Fruit fly (Drosophila melanogaster) whole organism, embryonic: ENCODE results near the gene Crys.
A peak's percentile ranks its signal among the peaks of the same experiment; 100 is the strongest.

Experiments
- Atf3 ChIP-seq: fragments of 200-800 bp; sonication (Bioruptor generic); optimal IDR thresholded peaks from 3 replicates; lab custom pipeline; 2016; ENCODE audit warnings: missing biosample characterization, missing genetic modification characterization
- B-H2 ChIP-seq: fragments of 200-800 bp; sonication (Bioruptor generic); optimal IDR thresholded peaks from 2 replicates; lab custom pipeline; 2018; ENCODE audit warnings: missing biosample characterization, mild to moderate bottlenecking, missing genetic modification characterization
- CG10147 ChIP-seq: fragments of 200-800 bp; sonication (Bioruptor generic); optimal IDR thresholded peaks from 2 replicates; lab custom pipeline; 2019; ENCODE audit warnings: missing biosample characterization, mild to moderate bottlenecking, missing genetic modification characterization, moderate library complexity
- CG11504 ChIP-seq: fragments of 200-800 bp; sonication (Bioruptor generic); optimal IDR thresholded peaks from 3 replicates; lab custom pipeline; 2019; ENCODE audit warnings: missing biosample characterization, mild to moderate bottlenecking, missing genetic modification characterization, moderate library complexity
- CG11696 ChIP-seq: fragments of 200-800 bp; sonication (Bioruptor generic); IDR thresholded peaks from 2 replicates; pipeline ENCODE4 v1.3.6; 2022; ENCODE audit warnings: missing biosample characterization, missing genetic modification characterization
- CG12769 ChIP-seq: fragments of 200-800 bp; sonication (Bioruptor generic); optimal IDR thresholded peaks from 2 replicates; lab custom pipeline; 2019; ENCODE audit warnings: missing biosample characterization, mild to moderate bottlenecking, missing genetic modification characterization, moderate library complexity
- CG13894 ChIP-seq: fragments of 200-800 bp; sonication (Bioruptor generic); optimal IDR thresholded peaks from 3 replicates; lab custom pipeline; 2018; ENCODE audit warnings: missing biosample characterization, mild to moderate bottlenecking, missing genetic modification characterization, moderate library complexity
- CG2120 ChIP-seq: fragments of 200-800 bp; sonication (Bioruptor generic); optimal IDR thresholded peaks from 3 replicates; lab custom pipeline; 2016; ENCODE audit warnings: missing biosample characterization, missing genetic modification characterization
- CG2199 ChIP-seq: fragments of 200-800 bp; sonication (Bioruptor generic); IDR thresholded peaks from 3 replicates; pipeline ENCODE4 v1.3.6; 2022; ENCODE audit warnings: missing biosample characterization, missing genetic modification characterization
- CG2889 ChIP-seq: fragments of 200-800 bp; sonication (Bioruptor generic); IDR thresholded peaks from 3 replicates; pipeline ENCODE4 v1.3.6; 2022; ENCODE audit warnings: missing biosample characterization, missing genetic modification characterization
- CG30431 ChIP-seq: fragments of 200-800 bp; sonication (Bioruptor generic); optimal IDR thresholded peaks from 2 replicates; lab custom pipeline; 2017; ENCODE audit warnings: missing biosample characterization, missing genetic modification characterization
- CG31224 ChIP-seq: fragments of 200-800 bp; sonication (Bioruptor generic); IDR thresholded peaks from 2 replicates; pipeline ENCODE4 v1.3.6; 2022; ENCODE audit warnings: missing biosample characterization, missing genetic modification characterization
- CG3726 ChIP-seq: fragments of 200-800 bp; sonication (Bioruptor generic); IDR thresholded peaks from 3 replicates; pipeline ENCODE4, ENCODE4 v1.3.6; 2022; ENCODE audit warnings: missing biosample characterization, missing genetic modification characterization
- CG4360 ChIP-seq: fragments of 200-800 bp; sonication (Bioruptor generic); IDR thresholded peaks from 2 replicates; pipeline ENCODE4 v1.3.6; 2022; ENCODE audit warnings: missing biosample characterization, missing genetic modification characterization
- CG6254 ChIP-seq: fragments of 200-800 bp; sonication (Bioruptor generic); optimal IDR thresholded peaks from 3 replicates; lab custom pipeline; 2017; ENCODE audit warnings: mild to moderate bottlenecking, missing biosample characterization, missing genetic modification reagents, missing genetic modification characterization
- CG7839 ChIP-seq: fragments of 200-800 bp; sonication (Bioruptor generic); optimal IDR thresholded peaks from 3 replicates; lab custom pipeline; 2018; ENCODE audit warnings: missing biosample characterization, mild to moderate bottlenecking, missing genetic modification characterization, moderate library complexity
- CG8089 ChIP-seq: fragments of 200-800 bp; sonication (Bioruptor generic); optimal IDR thresholded peaks from 3 replicates; lab custom pipeline; 2016; ENCODE audit warnings: missing biosample characterization, missing genetic modification characterization
- HLHmδ ChIP-seq: fragments of 200-800 bp; sonication (Bioruptor generic); optimal IDR thresholded peaks from 2 replicates; lab custom pipeline; 2018; ENCODE audit warnings: missing biosample characterization, mild to moderate bottlenecking, missing genetic modification characterization, moderate library complexity
- Hmr ChIP-seq: fragments of 200-800 bp; sonication (Bioruptor generic); optimal IDR thresholded peaks from 3 replicates; lab custom pipeline; 2017; ENCODE audit warnings: mild to moderate bottlenecking, missing biosample characterization, missing genetic modification reagents, missing genetic modification characterization
- Hr39 ChIP-seq: fragments of >200 bp; optimal IDR thresholded peaks from 2 replicates; lab custom pipeline; 2017
- Kr ChIP-seq: fragments of 200-800 bp; sonication (Bioruptor generic); optimal IDR thresholded peaks from 2 replicates; lab custom pipeline; 2017; ENCODE audit warnings: missing biosample characterization, mild to moderate bottlenecking, missing genetic modification characterization
- NK7.1 ChIP-seq: fragments of 200-800 bp; sonication (Bioruptor generic); optimal IDR thresholded peaks from 3 replicates; lab custom pipeline; 2016; ENCODE audit warnings: missing biosample characterization, missing genetic modification characterization
- Opbp ChIP-seq: fragments of 200-800 bp; sonication (Bioruptor generic); IDR thresholded peaks from 3 replicates; pipeline ENCODE4 v1.3.6; 2022; ENCODE audit warnings: missing biosample characterization, missing genetic modification characterization; ENCODE audit not compliant: partially characterized antibody
- Rx ChIP-seq: fragments of 200-800 bp; sonication (Bioruptor generic); IDR thresholded peaks from 2 replicates; pipeline ENCODE4 v1.3.6; 2022; ENCODE audit warnings: missing biosample characterization, missing genetic modification characterization
- Sox102F ChIP-seq: fragments of 200-800 bp; sonication (Bioruptor generic); optimal IDR thresholded peaks from 2 replicates; lab custom pipeline; 2018; ENCODE audit warnings: missing biosample characterization, mild to moderate bottlenecking, missing genetic modification characterization, moderate library complexity
- Stat92E ChIP-seq, 3 experiments: fragments of >200 bp in 2 of 3; fragments of 200-800 bp in 1 of 3; sonication (Bioruptor generic) in 1 of 3; optimal IDR thresholded peaks; 2 replicates each; lab custom pipeline; 2017 to 2019; ENCODE audit warnings: missing biosample characterization in 3 of 3, missing genetic modification characterization in 3 of 3, mild to moderate bottlenecking in 1 of 3, moderate library complexity in 1 of 3
- amos ChIP-seq: fragments of 200-800 bp; sonication (Bioruptor generic); IDR thresholded peaks from 2 replicates; pipeline ENCODE4 v1.3.6; 2022; ENCODE audit warnings: missing biosample characterization, missing genetic modification characterization; ENCODE audit not compliant: partially characterized antibody
- cad ChIP-seq: fragments of >200 bp; optimal IDR thresholded peaks from 2 replicates; lab custom pipeline; 2017; ENCODE audit warnings: missing biosample characterization, missing genetic modification characterization
- cato ChIP-seq: fragments of 200-800 bp; sonication (Bioruptor generic); optimal IDR thresholded peaks from 2 replicates; lab custom pipeline; 2016; ENCODE audit warnings: missing biosample characterization, missing genetic modification characterization, borderline replicate concordance
- cg ChIP-seq: fragments of 200-800 bp; sonication (Bioruptor generic); optimal IDR thresholded peaks from 3 replicates; lab custom pipeline; 2019; ENCODE audit warnings: missing biosample characterization, mild to moderate bottlenecking, missing genetic modification characterization, moderate library complexity
- chinmo ChIP-seq: fragments of 200-800 bp; sonication (Bioruptor generic); IDR thresholded peaks from 4 replicates; pipeline ENCODE4 v1.3.6; 2022; ENCODE audit warnings: missing biosample characterization, missing genetic modification characterization; ENCODE audit not compliant: partially characterized antibody
- cwo ChIP-seq: fragments of 200-800 bp; sonication (Bioruptor generic); optimal IDR thresholded peaks from 3 replicates; lab custom pipeline; 2017; ENCODE audit warnings: missing biosample characterization, missing genetic modification characterization, mild to moderate bottlenecking, moderate library complexity, missing genetic modification reagents
- emc ChIP-seq: fragments of 200-800 bp; sonication (Bioruptor generic); optimal IDR thresholded peaks from 2 replicates; lab custom pipeline; 2016; ENCODE audit warnings: missing biosample characterization, missing genetic modification characterization
- fu2 ChIP-seq: fragments of 200-800 bp; sonication (Bioruptor generic); optimal IDR thresholded peaks from 2 replicates; lab custom pipeline; 2016; ENCODE audit warnings: missing biosample characterization, missing genetic modification characterization
- gcm ChIP-seq: fragments of 200-800 bp; sonication (Bioruptor generic); optimal IDR thresholded peaks from 2 replicates; lab custom pipeline; 2019; ENCODE audit warnings: missing biosample characterization, mild to moderate bottlenecking, missing genetic modification characterization, moderate library complexity
- grn ChIP-seq: fragments of 200-800 bp; sonication (Bioruptor generic); optimal IDR thresholded peaks from 3 replicates; lab custom pipeline; 2017; ENCODE audit warnings: missing biosample characterization, missing genetic modification characterization
- gt ChIP-seq: fragments of 200-800 bp; sonication (Bioruptor generic); IDR thresholded peaks from 2 replicates; pipeline ENCODE4 v1.3.6; 2022; ENCODE audit warnings: missing biosample characterization, missing genetic modification characterization
- odd ChIP-seq: fragments of 200-800 bp; sonication (Bioruptor generic); optimal IDR thresholded peaks from 2 replicates; lab custom pipeline; 2017; ENCODE audit warnings: missing biosample characterization, mild to moderate bottlenecking, missing genetic modification characterization
- pros ChIP-seq: fragments of 200-800 bp; sonication (Bioruptor generic); optimal IDR thresholded peaks from 3 replicates; lab custom pipeline; 2019; ENCODE audit warnings: missing biosample characterization, mild to moderate bottlenecking, missing genetic modification characterization, moderate library complexity
- pum ChIP-seq: fragments of 200-800 bp; sonication (Bioruptor generic); optimal IDR thresholded peaks from 2 replicates; lab custom pipeline; 2016; ENCODE audit warnings: missing biosample characterization, missing genetic modification characterization
- sens ChIP-seq: fragments of 200-800 bp; sonication (Bioruptor generic); peaks from one replicate; lab custom pipeline; 2016; ENCODE audit warnings: missing biosample characterization, missing genetic modification characterization
- slp2 ChIP-seq: fragments of 200-800 bp; sonication (Bioruptor generic); optimal IDR thresholded peaks from 2 replicates; lab custom pipeline; 2016; ENCODE audit warnings: missing biosample characterization, missing genetic modification characterization
- tll ChIP-seq, 2 experiments: fragments of 200-800 bp in 1 of 2; fragments of >200 bp in 1 of 2; sonication (Bioruptor generic) in 1 of 2; optimal IDR thresholded peaks; 2 replicates each; lab custom pipeline; 2017 to 2019; ENCODE audit warnings: missing biosample characterization in 2 of 2, missing genetic modification characterization in 2 of 2, mild to moderate bottlenecking in 1 of 2, moderate library complexity in 1 of 2

The Crys gene

dm6 chr2L:11970853-11971397, 27.0 kb downstream of the Crys start (continued):
- TF ChIP-seq CG11504 (tag; lab: Kevin White, UChicago) (peak; percentile 16), CG12769 (tag; lab: Kevin White, UChicago) (peak; percentile 79), HLHmδ (GFP tag; lab: Kevin White, UChicago) (peak; percentile 50), CG11696 (GFP tag; lab: Robert Waterston, UW) (0 out of 2 replicates have a peak, but pooled peaks have one; percentile 18), emc (GFP tag; lab: Kevin White, UChicago) (no peak), Atf3 (peak; percentile 6), Rx (GFP tag; lab: Robert Waterston, UW) (no peak), Sox102F (GFP tag; lab: Kevin White, UChicago) (no peak), Hr39 (lab: Kevin White, UChicago) (no peak), CG2120 (GFP tag; lab: Kevin White, UChicago) (no peak), Stat92E (GFP tag; optimal IDR thresholded peaks at IDR 0.05; lab: Kevin White, UChicago) (no peak), amos (peak; percentile 43; the same call in 1 of the 2 replicates), cato (no peak), Opbp (GFP tag; lab: Robert Waterston, UW) (0 out of 3 replicates have a peak, but pooled peaks have one; percentile 30), CG10147 (GFP tag; lab: Kevin White, UChicago) (no peak), NK7.1 (GFP tag; lab: Kevin White, UChicago) (no peak), Hmr (peak; percentile 56), pum (no peak)
- TF ChIP-seq, all 482 proteins: peak for 167

dm6 chr2L:11973145-11973738, 29.3 kb downstream of the Crys start:
- peak; percentile 91 for TF ChIP-seq CG2199 (GFP tag; lab: Robert Waterston, UW)
- no peak for TF ChIP-seq CG6254 (GFP tag; lab: Kevin White, UChicago)
- TF ChIP-seq slp2 (GFP tag; lab: Kevin White, UChicago) = no peak
- TF ChIP-seq pros (GFP tag; lab: Kevin White, UChicago) = peak; percentile 11
- TF ChIP-seq chinmo (GFP tag; lab: Robert Waterston, UW) = 0 out of 4 replicates have a peak, but pooled peaks have one; percentile 19
- peak; percentile 54 for TF ChIP-seq CG13894 (tag; lab: Kevin White, UChicago)
- no peak for TF ChIP-seq cato
- TF ChIP-seq gcm (GFP tag; lab: Kevin White, UChicago) = peak; percentile 77
- no peak for TF ChIP-seq CG3726 (GFP tag; lab: Robert Waterston, UW)
- TF ChIP-seq cwo (GFP tag; lab: Kevin White, UChicago) = no peak
- TF ChIP-seq CG4360 (GFP tag; lab: Robert Waterston, UW) = peak; percentile 85
- TF ChIP-seq CG31224 (GFP tag; lab: Robert Waterston, UW) = peak; percentile 41; the same call in 1 of the 2 replicates
- no peak for TF ChIP-seq gt (GFP tag; lab: Robert Waterston, UW)
- TF ChIP-seq cad (GFP tag; lab: Kevin White, UChicago) = peak; percentile 31
- TF ChIP-seq tll (GFP tag; optimal IDR thresholded peaks at IDR 0.05; lab: Kevin White, UChicago) = no peak
- peak; percentile 44 for TF ChIP-seq sens (GFP tag; lab: Kevin White, UChicago)
- TF ChIP-seq CG8089 (GFP tag; lab: Kevin White, UChicago) = no peak
- peak; percentile 6 for TF ChIP-seq Kr (GFP tag; lab: Kevin White, UChicago)
- peak; percentile 34 for TF ChIP-seq grn (GFP tag; lab: Kevin White, UChicago)
- peak; percentile 23 for TF ChIP-seq odd (GFP tag; lab: Kevin White, UChicago)
- no peak for TF ChIP-seq CG2889 (GFP tag; lab: Robert Waterston, UW)
- TF ChIP-seq cg (GFP tag; lab: Kevin White, UChicago) = peak; percentile 9
- no peak for TF ChIP-seq CG7839 (tag; lab: Kevin White, UChicago)
- TF ChIP-seq CG30431 (GFP tag; lab: Kevin White, UChicago) = no peak
- TF ChIP-seq fu2 (GFP tag; lab: Kevin White, UChicago) = no peak
- TF ChIP-seq B-H2 = peak; percentile 5
